Fruit fly (Drosophila melanogaster) whole organism, embryonic: ENCODE measurements around the gene mu2.
A peak's percentile ranks its signal among the peaks of the same experiment; 100 is the strongest.

ENCODE experiments used
- CG10321 ChIP-seq: fragments of 200-800 bp; sonication (Bioruptor generic); IDR thresholded peaks from 2 replicates; pipeline ENCODE4 v1.3.6; 2022; ENCODE audit warnings: missing biosample characterization, missing genetic modification characterization
- CG11456 ChIP-seq: fragments of 200-800 bp; sonication (Bioruptor generic); IDR thresholded peaks from 3 replicates; pipeline ENCODE4 v1.3.6; 2022; ENCODE audit warnings: missing biosample characterization, missing genetic modification characterization
- CG11504 ChIP-seq: fragments of 200-800 bp; sonication (Bioruptor generic); optimal IDR thresholded peaks from 3 replicates; lab custom pipeline; 2019; ENCODE audit warnings: missing biosample characterization, mild to moderate bottlenecking, missing genetic modification characterization, moderate library complexity
- CG11695 ChIP-seq: fragments of 200-800 bp; sonication (Bioruptor generic); IDR thresholded peaks from 3 replicates; pipeline ENCODE4 v1.3.6; 2022; ENCODE audit warnings: missing biosample characterization, missing genetic modification characterization
- CG13624 ChIP-seq: fragments of 200-800 bp; sonication (Bioruptor generic); optimal IDR thresholded peaks from 2 replicates; lab custom pipeline; 2016; ENCODE audit warnings: missing biosample characterization, missing genetic modification characterization
- CG14014 ChIP-seq: fragments of 200-800 bp; sonication (Bioruptor generic); IDR thresholded peaks from 2 replicates; pipeline ENCODE4 v1.3.6; 2022; ENCODE audit warnings: missing biosample characterization, missing genetic modification characterization
- CG1602 ChIP-seq: fragments of 200-800 bp; sonication (Bioruptor generic); optimal IDR thresholded peaks from 3 replicates; lab custom pipeline; 2016; ENCODE audit warnings: missing biosample characterization, missing genetic modification characterization
- CG1832 ChIP-seq: fragments of 200-800 bp; sonication (Bioruptor generic); optimal IDR thresholded peaks from 2 replicates; lab custom pipeline; 2017; ENCODE audit warnings: missing biosample characterization, mild to moderate bottlenecking, missing genetic modification characterization, inconsistent platforms
- CG18599 ChIP-seq: fragments of 200-800 bp; sonication (Bioruptor generic); optimal IDR thresholded peaks from 3 replicates; lab custom pipeline; 2017; ENCODE audit warnings: missing biosample characterization, missing genetic modification characterization, mild to moderate bottlenecking, moderate library complexity, missing genetic modification reagents
- CG4360 ChIP-seq: fragments of 200-800 bp; sonication (Bioruptor generic); IDR thresholded peaks from 2 replicates; pipeline ENCODE4 v1.3.6; 2022; ENCODE audit warnings: missing biosample characterization, missing genetic modification characterization
- CG4424 ChIP-seq: fragments of 200-800 bp; sonication (Bioruptor generic); optimal IDR thresholded peaks from 3 replicates; lab custom pipeline; 2016; ENCODE audit warnings: missing biosample characterization, missing genetic modification characterization
- CG5953 ChIP-seq: fragments of 200-800 bp; sonication (Bioruptor generic); IDR thresholded peaks from 2 replicates; pipeline ENCODE4 v1.3.6; 2022; ENCODE audit warnings: missing biosample characterization, missing genetic modification characterization
- CG8478 ChIP-seq: fragments of >200 bp; optimal IDR thresholded peaks from 2 replicates; lab custom pipeline; 2018
- CG9215 ChIP-seq: fragments of 200-800 bp; sonication (Bioruptor generic); IDR thresholded peaks from 2 replicates; pipeline ENCODE4 v1.3.6; 2022; ENCODE audit warnings: missing biosample characterization, missing genetic modification characterization
- D ChIP-seq, 2 experiments: fragments of 200-800 bp in 1 of 2; fragments of >200 bp in 1 of 2; sonication (Bioruptor generic) in 1 of 2; optimal IDR thresholded peaks; 2 replicates in 1 of 2; 3 replicates in 1 of 2; lab custom pipeline; 2017; ENCODE audit warnings: mild to moderate bottlenecking in 1 of 2, missing biosample characterization in 1 of 2, missing genetic modification characterization in 1 of 2, missing genetic modification reagents in 1 of 2
- Dbx ChIP-seq: fragments of 200-800 bp; sonication (Bioruptor generic); IDR thresholded peaks from 3 replicates; pipeline ENCODE4 v1.3.6; 2022; ENCODE audit warnings: missing biosample characterization, missing genetic modification characterization
- Dfd ChIP-seq, 2 experiments: fragments of >200 bp; optimal IDR thresholded peaks; 2 replicates each; lab custom pipeline; 2017; ENCODE audit warnings: missing biosample characterization in 2 of 2, missing genetic modification characterization in 2 of 2
- Elba2 ChIP-seq: fragments of 200-800 bp; sonication (Bioruptor generic); optimal IDR thresholded peaks from 3 replicates; lab custom pipeline; 2016; ENCODE audit warnings: missing biosample characterization, missing genetic modification characterization
- GATAe ChIP-seq: fragments of 200-800 bp; sonication (Bioruptor generic); conservative IDR thresholded peaks from 2 replicates; pipeline ENCODE4 v1.3.6; 2022; ENCODE audit warnings: missing biosample characterization, missing genetic modification characterization
- HLH54F ChIP-seq: fragments of 200-800 bp; sonication (Bioruptor generic); optimal IDR thresholded peaks from 3 replicates; lab custom pipeline; 2016; ENCODE audit warnings: missing biosample characterization, missing genetic modification characterization
- Jarid2 ChIP-seq: fragments of 200-800 bp; sonication (Bioruptor generic); optimal IDR thresholded peaks from 3 replicates; lab custom pipeline; 2017; ENCODE audit warnings: mild to moderate bottlenecking, missing biosample characterization, missing genetic modification reagents, missing genetic modification characterization
- Kr ChIP-seq: fragments of 200-800 bp; sonication (Bioruptor generic); optimal IDR thresholded peaks from 2 replicates; lab custom pipeline; 2017; ENCODE audit warnings: missing biosample characterization, mild to moderate bottlenecking, missing genetic modification characterization
- Lim3 ChIP-seq: fragments of 200-800 bp; sonication (Bioruptor generic); IDR thresholded peaks from 2 replicates; pipeline ENCODE4 v1.3.6; 2022; ENCODE audit warnings: missing biosample characterization, missing genetic modification characterization
- Nf-YA ChIP-seq: fragments of 200-800 bp; sonication (Bioruptor generic); IDR thresholded peaks from 2 replicates; pipeline ENCODE4 v1.3.6; 2022; ENCODE audit warnings: missing biosample characterization, missing genetic modification characterization
- Nf-YB ChIP-seq: fragments of 200-800 bp; sonication (Bioruptor generic); optimal IDR thresholded peaks from 3 replicates; lab custom pipeline; 2019; ENCODE audit warnings: missing biosample characterization, mild to moderate bottlenecking, missing genetic modification characterization, moderate library complexity
- Nf-YC ChIP-seq: fragments of 200-800 bp; optimal IDR thresholded peaks from 3 replicates; lab custom pipeline; 2019; ENCODE audit warnings: missing biosample characterization, mild to moderate bottlenecking, missing genetic modification characterization, moderate library complexity
- Sox102F ChIP-seq: fragments of 200-800 bp; sonication (Bioruptor generic); optimal IDR thresholded peaks from 2 replicates; lab custom pipeline; 2018; ENCODE audit warnings: missing biosample characterization, mild to moderate bottlenecking, missing genetic modification characterization, moderate library complexity
- Sry-β ChIP-seq: fragments of 200-800 bp; sonication (Bioruptor generic); optimal IDR thresholded peaks from 2 replicates; lab custom pipeline; 2018; ENCODE audit warnings: missing biosample characterization, mild to moderate bottlenecking, missing genetic modification characterization, moderate library complexity
- Trl ChIP-seq, 3 experiments: fragments of >200 bp in 2 of 3; fragments of 200-800 bp in 1 of 3; sonication (Bioruptor generic) in 1 of 3; optimal IDR thresholded peaks; 2 replicates in 1 of 3; 3 replicates in 2 of 3; lab custom pipeline; 2016 to 2017; ENCODE audit warnings: missing biosample characterization in 1 of 3, missing genetic modification characterization in 1 of 3
- ap ChIP-seq: fragments of 200-800 bp; sonication (Bioruptor generic); IDR thresholded peaks from 2 replicates; pipeline ENCODE4 v1.3.6; 2022; ENCODE audit warnings: missing biosample characterization, missing genetic modification characterization
- br ChIP-seq: fragments of >200 bp; optimal IDR thresholded peaks from 2 replicates; lab custom pipeline; 2017
- bsh ChIP-seq, 2 experiments: fragments of 200-800 bp; sonication (Bioruptor generic); optimal IDR thresholded peaks; 2 replicates each; lab custom pipeline; 2017 to 2018; ENCODE audit warnings: mild to moderate bottlenecking in 2 of 2, missing biosample characterization in 2 of 2, missing genetic modification characterization in 2 of 2, moderate library complexity in 1 of 2
- cas ChIP-seq: fragments of 200-800 bp; sonication (Bioruptor generic); IDR thresholded peaks from 2 replicates; pipeline ENCODE4 v1.3.6; 2022; ENCODE audit warnings: missing biosample characterization, missing genetic modification characterization
- cg ChIP-seq: fragments of 200-800 bp; sonication (Bioruptor generic); optimal IDR thresholded peaks from 3 replicates; lab custom pipeline; 2019; ENCODE audit warnings: missing biosample characterization, mild to moderate bottlenecking, missing genetic modification characterization, moderate library complexity
- ci ChIP-seq: fragments of 200-800 bp; sonication (Bioruptor generic); IDR thresholded peaks from 3 replicates; pipeline ENCODE4 v1.3.6; 2022; ENCODE audit warnings: missing biosample characterization, missing genetic modification characterization
- dan ChIP-seq: fragments of 200-800 bp; sonication (Bioruptor generic); IDR thresholded peaks from 2 replicates; pipeline ENCODE4 v1.3.6; 2022; ENCODE audit warnings: missing biosample characterization, missing genetic modification characterization
- esg ChIP-seq: fragments of 200-800 bp; sonication (Bioruptor generic); conservative IDR thresholded peaks from 2 replicates; pipeline ENCODE4 v1.3.6; 2022; ENCODE audit warnings: missing biosample characterization, missing genetic modification characterization
- ewg ChIP-seq: fragments of 200-800 bp; sonication (Bioruptor generic); optimal IDR thresholded peaks from 3 replicates; lab custom pipeline; 2017; ENCODE audit warnings: mild to moderate bottlenecking, missing biosample characterization, missing genetic modification reagents, missing genetic modification characterization
- gfzf ChIP-seq: fragments of 200-800 bp; sonication (Bioruptor generic); optimal IDR thresholded peaks from 2 replicates; lab custom pipeline; 2016; ENCODE audit warnings: missing biosample characterization, mild to moderate bottlenecking, missing genetic modification characterization, moderate library complexity
- her ChIP-seq: fragments of 200-800 bp; sonication (Bioruptor generic); optimal IDR thresholded peaks from 2 replicates; lab custom pipeline; 2016; ENCODE audit warnings: missing biosample characterization, missing genetic modification characterization
- ken ChIP-seq: fragments of 200-800 bp; sonication (Bioruptor generic); IDR thresholded peaks from 3 replicates; pipeline ENCODE4 v1.3.6; 2022; ENCODE audit warnings: missing biosample characterization, missing genetic modification characterization
- lov ChIP-seq, 2 experiments: fragments of 200-800 bp in 1 of 2; fragments of >200 bp in 1 of 2; sonication (Bioruptor generic) in 1 of 2; IDR thresholded peaks in 1 of 2; optimal IDR thresholded peaks in 1 of 2; 2 replicates in 1 of 2; 3 replicates in 1 of 2; pipeline versions ENCODE4 v1.3.6 to Lab custom; 2017 to 2022; ENCODE audit warnings: missing biosample characterization in 1 of 2, missing genetic modification characterization in 1 of 2
- nerfin-1 ChIP-seq: fragments of 200-800 bp; sonication (Bioruptor generic); optimal IDR thresholded peaks from 3 replicates; lab custom pipeline; 2019; ENCODE audit warnings: missing biosample characterization, mild to moderate bottlenecking, missing genetic modification characterization, moderate library complexity
- seq ChIP-seq: fragments of 200-800 bp; sonication (Bioruptor generic); IDR thresholded peaks from 2 replicates; pipeline ENCODE4 v1.3.6; 2022; ENCODE audit warnings: missing biosample characterization, missing genetic modification characterization
- stwl ChIP-seq: fragments of 200-800 bp; sonication (Bioruptor generic); optimal IDR thresholded peaks from 3 replicates; lab custom pipeline; 2018; ENCODE audit warnings: missing biosample characterization, mild to moderate bottlenecking, missing genetic modification characterization, moderate library complexity
- vnd ChIP-seq: fragments of 200-800 bp; sonication (Bioruptor generic); IDR thresholded peaks from 3 replicates; pipeline ENCODE4 v1.3.6; 2022; ENCODE audit warnings: missing biosample characterization, missing genetic modification characterization; ENCODE audit not compliant: partially characterized antibody
- vvl ChIP-seq: fragments of 200-800 bp; sonication (Bioruptor generic); IDR thresholded peaks from 2 replicates; pipeline ENCODE4 v1.3.6; 2022; ENCODE audit warnings: missing biosample characterization, missing genetic modification characterization
- yki ChIP-seq: fragments of >200 bp; optimal IDR thresholded peaks from 3 replicates; lab custom pipeline; 2018

The mu2 gene

DNA sequence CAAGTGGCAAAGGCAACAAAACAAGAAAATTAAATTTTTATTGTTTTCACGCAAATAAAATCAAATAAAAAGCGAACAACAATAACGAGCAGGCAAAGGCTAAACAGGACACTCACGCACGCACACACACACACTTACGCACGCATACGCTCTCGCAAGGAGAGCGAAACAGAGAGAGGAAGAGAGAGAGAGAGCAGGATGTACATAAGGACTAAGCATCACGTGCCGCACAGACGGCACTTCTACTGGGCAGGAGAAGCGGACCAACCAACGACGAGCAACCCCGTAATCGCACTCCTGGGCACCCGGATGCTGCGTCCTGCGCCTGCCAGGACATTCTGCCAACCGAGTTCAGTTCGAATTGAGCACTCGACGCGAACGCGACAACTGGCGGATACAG, 26.3 kb downstream of the mu2 start, which contains the start of gene Dbx:
TSS of gene Dbx (plus strand) at position 365 of the 400 bp plus-strand sequence.
- TF ChIP-seq Nf-YA (GFP tag; lab: Robert Waterston, UW) (peak; percentile 69), CG10321 (GFP tag; lab: Robert Waterston, UW) (0 out of 2 replicates have a peak, but pooled peaks have one; percentile 23), Trl (optimal IDR thresholded peaks at IDR 0.05; lab: Kevin White, UChicago) (peak; percentile 64 to 73), Trl (GFP tag; optimal IDR thresholded peaks at IDR 0.05; lab: Kevin White, UChicago) (no peak), esg (no peak), vnd (GFP tag; lab: Robert Waterston, UW) (no peak), yki (lab: Kevin White, UChicago) (peak; percentile 39), Jarid2 (GFP tag; lab: Kevin White, UChicago) (peak; percentile 51), CG8478 (peak; percentile 29), cg (peak; percentile 63), Nf-YB (GFP tag; lab: Kevin White, UChicago) (peak; percentile 97), ewg (peak; percentile 17), CG9215 (no peak), dan (GFP tag; lab: Robert Waterston, UW) (no peak), Nf-YC (tag; lab: Kevin White, UChicago) (peak; percentile 94), Sox102F (GFP tag; lab: Kevin White, UChicago) (no peak), seq (GFP tag; lab: Robert Waterston, UW) (peak; percentile 67; the same call in 1 of the 2 replicates), CG5953 (GFP tag; lab: Robert Waterston, UW) (no peak), CG1832 (GFP tag; lab: Kevin White, UChicago) (peak; percentile 69)

dm6 chr3L:1920051-1920450, 27.2 kb downstream of the mu2 start:
- TF ChIP-seq ken (GFP tag; lab: Robert Waterston, UW) (no peak), her (GFP tag; lab: Kevin White, UChicago) (no peak), CG1602 (GFP tag; lab: Kevin White, UChicago) (no peak), Lim3 (GFP tag; lab: Robert Waterston, UW) (no peak), seq (GFP tag; lab: Robert Waterston, UW) (peak; percentile 26; the same call in 1 of the 2 replicates), ci (GFP tag; lab: Robert Waterston, UW) (0 out of 3 replicates have a peak, but pooled peaks have one; percentile 34), stwl (no peak), Sry-β (no peak), CG1832 (GFP tag; lab: Kevin White, UChicago) (peak; percentile 35), Nf-YC (tag; lab: Kevin White, UChicago) (peak; percentile 82), Kr (no peak), Dbx (GFP tag; lab: Robert Waterston, UW) (0 out of 3 replicates have a peak, but pooled peaks have one; percentile 35), nerfin-1 (tag; lab: Kevin White, UChicago) (no peak), CG18599 (GFP tag; lab: Kevin White, UChicago) (no peak), HLH54F (no peak), CG13624 (GFP tag; lab: Kevin White, UChicago) (no peak), Elba2 (peak; percentile 74), lov (optimal IDR thresholded peaks at IDR 0.05; lab: Kevin White, UChicago) (no peak), lov (GFP tag; IDR thresholded peaks at IDR 0.05; lab: Robert Waterston, UW) (0 out of 3 replicates have a peak, but pooled peaks have one; percentile 13), Nf-YA (GFP tag; lab: Robert Waterston, UW) (0 out of 2 replicates have a peak, but pooled peaks have one; percentile 34), Trl (optimal IDR thresholded peaks at IDR 0.05; lab: Kevin White, UChicago) (peak in 1 of 2 experiments; percentile 36), Trl (GFP tag; optimal IDR thresholded peaks at IDR 0.05; lab: Kevin White, UChicago) (no peak), CG14014 (no peak), Nf-YB (GFP tag; lab: Kevin White, UChicago) (peak; percentile 85)

- TF ChIP-seq ap (GFP tag; lab: Robert Waterston, UW) (no peak), CG11456 (GFP tag; lab: Robert Waterston, UW) (no peak), gfzf (GFP tag; lab: Kevin White, UChicago) (no peak), CG11695 (GFP tag; lab: Robert Waterston, UW) (no peak), CG4424 (GFP tag; lab: Kevin White, UChicago) (no peak), bsh (GFP tag; optimal IDR thresholded peaks at IDR 0.05; lab: Kevin White, UChicago) (no peak), CG11504 (no peak), cas (GFP tag; lab: Robert Waterston, UW) (no peak), Dfd (GFP tag; optimal IDR thresholded peaks at IDR 0.05; lab: Kevin White, UChicago) (no peak), GATAe (GFP tag; lab: Robert Waterston, UW) (no peak), D (optimal IDR thresholded peaks at IDR 0.05; lab: Kevin White, UChicago) (peak; percentile 49), D (GFP tag; optimal IDR thresholded peaks at IDR 0.05; lab: Kevin White, UChicago) (no peak), CG4360 (peak; percentile 44; the same call in 1 of the 2 replicates), br (no peak), vvl (no peak)
These were observed 30.7 kb downstream of the mu2 start for dm6 chr3L:1916617-1917016.
